Worm (Caenorhabditis elegans): Measurements from ENCODE around the gene rol-3.

Gene rol-3

ce11 chrV:8262212-8262611 is 24.0 kb upstream of the rol-3 start:
- TF ChIP-seq dao-5 (tag; optimal IDR thresholded peaks at IDR 0.05) (no peak), him-1 (tag; optimal IDR thresholded peaks at IDR 0.05) (no peak), W03F9.2 (tag; optimal IDR thresholded peaks at IDR 0.05) (no peak)

ce11 chrV:8259016-8259415 is 20.8 kb upstream of the rol-3 start, which contains the start of gene C16D9.1:
TSS of gene C16D9.1 (plus strand) at chrV:8259316.
- TF ChIP-seq W03F9.2 (tag; optimal IDR thresholded peaks at IDR 0.05) (no peak), him-1 (tag; optimal IDR thresholded peaks at IDR 0.05) (no peak), dao-5 (tag; optimal IDR thresholded peaks at IDR 0.05) (no peak)

ce11 chrV:8254973-8255372 is 16.8 kb upstream of the rol-3 start:
- TF ChIP-seq W03F9.2 (tag; optimal IDR thresholded peaks at IDR 0.05): no peak
- TF ChIP-seq him-1 (tag; optimal IDR thresholded peaks at IDR 0.05): no peak
- TF ChIP-seq dao-5 (tag; optimal IDR thresholded peaks at IDR 0.05): no peak

- TF ChIP-seq W03F9.2 (tag; optimal IDR thresholded peaks at IDR 0.05): no peak
- no peak for TF ChIP-seq him-1 (tag; optimal IDR thresholded peaks at IDR 0.05)
- TF ChIP-seq dao-5 (tag; optimal IDR thresholded peaks at IDR 0.05): no peak
These were observed 15.7 kb upstream of the rol-3 start for ce11 chrV:8253946-8254345.

ce11 chrV:8252532-8252931 is 14.3 kb upstream of the rol-3 start:
- TF ChIP-seq W03F9.2 (tag; optimal IDR thresholded peaks at IDR 0.05): no peak
- no peak for TF ChIP-seq dao-5 (tag; optimal IDR thresholded peaks at IDR 0.05)
- no peak for TF ChIP-seq him-1 (tag; optimal IDR thresholded peaks at IDR 0.05)

- no peak for TF ChIP-seq dao-5 (tag; optimal IDR thresholded peaks at IDR 0.05)
- TF ChIP-seq him-1 (tag; optimal IDR thresholded peaks at IDR 0.05): no peak
- TF ChIP-seq W03F9.2 (tag; optimal IDR thresholded peaks at IDR 0.05): no peak
These were observed 12.9 kb upstream of the rol-3 start for ce11 chrV:8251075-8251474.

ce11 chrV:8250208-8250607 is 12.0 kb upstream of the rol-3 start, which contains the start of gene C16D9.6:
TSS of gene C16D9.6 (minus strand) at chrV:8250308.
- TF ChIP-seq W03F9.2 (tag; optimal IDR thresholded peaks at IDR 0.05): no peak
- no peak for TF ChIP-seq him-1 (tag; optimal IDR thresholded peaks at IDR 0.05)
- no peak for TF ChIP-seq dao-5 (tag; optimal IDR thresholded peaks at IDR 0.05)

- TF ChIP-seq dao-5 (tag; optimal IDR thresholded peaks at IDR 0.05) (no peak), W03F9.2 (tag; optimal IDR thresholded peaks at IDR 0.05) (peak; percentile 47)
These were observed 9.3 kb upstream of the rol-3 start for ce11 chrV:8247311-8248105.

ce11 chrV:8245457-8245856 is 7.2 kb upstream of the rol-3 start, which contains the start of gene C16D9.5:
TSS of gene C16D9.5 (minus strand) at chrV:8245557.
- TF ChIP-seq W03F9.2 (tag; optimal IDR thresholded peaks at IDR 0.05) (no peak), him-1 (tag; optimal IDR thresholded peaks at IDR 0.05) (no peak), dao-5 (tag; optimal IDR thresholded peaks at IDR 0.05) (no peak)

- TF ChIP-seq W03F9.2 (tag; optimal IDR thresholded peaks at IDR 0.05) (no peak), dao-5 (tag; optimal IDR thresholded peaks at IDR 0.05) (no peak), him-1 (tag; optimal IDR thresholded peaks at IDR 0.05) (no peak)
These were observed 5.0 kb upstream of the rol-3 start for ce11 chrV:8243201-8243600.

ce11 chrV:8242798-8243197 is 4.6 kb upstream of the rol-3 start, which contains the start of gene C16D9.4:
TSS of gene C16D9.4 (minus strand) at chrV:8242898.
- no peak for TF ChIP-seq dao-5 (tag; optimal IDR thresholded peaks at IDR 0.05)
- TF ChIP-seq him-1 (tag; optimal IDR thresholded peaks at IDR 0.05): no peak
- no peak for TF ChIP-seq W03F9.2 (tag; optimal IDR thresholded peaks at IDR 0.05)

- TF ChIP-seq him-1 (tag; optimal IDR thresholded peaks at IDR 0.05): no peak
- no peak for TF ChIP-seq W03F9.2 (tag; optimal IDR thresholded peaks at IDR 0.05)
- no peak for TF ChIP-seq dao-5 (tag; optimal IDR thresholded peaks at IDR 0.05)
These were observed 1.7 kb upstream of the rol-3 start, which contains the start of gene C16D9.3 for ce11 chrV:8239928-8240327. TSS of gene C16D9.3 (minus strand) at chrV:8240028.

ce11 chrV:8235331-8235730 is 2.9 kb downstream of the rol-3 start:
- TF ChIP-seq him-1 (tag; optimal IDR thresholded peaks at IDR 0.05): no peak
- TF ChIP-seq dao-5 (tag; optimal IDR thresholded peaks at IDR 0.05): no peak
- TF ChIP-seq W03F9.2 (tag; optimal IDR thresholded peaks at IDR 0.05): no peak

- TF ChIP-seq him-1 (tag; optimal IDR thresholded peaks at IDR 0.05) (no peak), dao-5 (tag; optimal IDR thresholded peaks at IDR 0.05) (no peak), W03F9.2 (tag; optimal IDR thresholded peaks at IDR 0.05) (no peak)
These were observed 8.2 kb downstream of the rol-3 start for ce11 chrV:8230056-8230455.

ce11 chrV:8228712-8229119 is 9.5 kb downstream of the rol-3 start:
- TF ChIP-seq him-1 (tag; optimal IDR thresholded peaks at IDR 0.05): peak; percentile 24
- no peak for TF ChIP-seq dao-5 (tag; optimal IDR thresholded peaks at IDR 0.05)
- TF ChIP-seq W03F9.2 (tag; optimal IDR thresholded peaks at IDR 0.05): peak; percentile 82

Data from whole organism, L4/young adult.